Worm (Caenorhabditis elegans): ENCODE data around the gene ceeh-2.

- no peak for TF ChIP-seq nhr-28 (tag; optimal IDR thresholded peaks at IDR 0.05)
- no peak for TF ChIP-seq nhr-2 (tag; optimal IDR thresholded peaks at IDR 0.05)
- TF ChIP-seq mls-2 (tag; optimal IDR thresholded peaks at IDR 0.05), result no peak
- no peak for TF ChIP-seq lsy-2 (tag; optimal IDR thresholded peaks at IDR 0.05)
- TF ChIP-seq M03D4.4 (tag; optimal IDR thresholded peaks at IDR 0.05), result no peak
- TF ChIP-seq unc-62 (GFP tag; optimal IDR thresholded peaks at IDR 0.05), result no peak
- TF ChIP-seq ztf-11 (tag; optimal IDR thresholded peaks at IDR 0.05), result no peak
- no peak for TF ChIP-seq blmp-1 (tag; optimal IDR thresholded peaks at IDR 0.05)
- TF ChIP-seq snpc-4 (tag; optimal IDR thresholded peaks at IDR 0.05), result no peak
- no peak for TF ChIP-seq lin-32 (GFP tag; optimal IDR thresholded peaks at IDR 0.05)
These were observed 10.6 kb upstream of the ceeh-2 start, which contains the start of gene sri-20 for ce11 chrV:10368256-10368655.
